Fruit fly (Drosophila melanogaster): Measurements from ENCODE around the gene CG11030.
A peak's percentile ranks its signal among the peaks of the same experiment; 100 is the strongest.

The CG11030 gene

DNA sequence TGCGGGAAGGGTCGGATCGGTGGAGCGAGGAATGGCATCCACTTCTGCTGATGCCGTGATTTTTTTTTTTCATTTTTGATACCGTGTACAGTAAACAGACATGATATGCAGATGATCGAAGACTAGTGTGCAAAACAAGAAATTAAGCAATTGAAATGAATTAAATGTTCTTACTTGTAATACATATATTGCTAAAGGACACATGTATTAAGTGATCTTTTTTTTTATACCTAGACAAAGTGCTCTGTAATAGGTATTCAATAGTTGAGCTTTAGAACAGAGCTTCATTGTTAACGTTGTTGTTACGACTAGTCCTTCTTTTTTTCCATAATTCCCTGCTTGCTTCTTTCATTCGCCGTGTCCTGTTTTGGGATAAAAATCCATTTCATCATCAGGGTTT, 27.0 kb downstream of the CG11030 start (continued):
- peak; percentile 73 for TF ChIP-seq svp (GFP tag)
- TF ChIP-seq salr (GFP tag; optimal IDR thresholded peaks at IDR 0.05), result peak in 1 of 2 experiments; percentile 7
- no peak for TF ChIP-seq CG16779 (tag; optimal IDR thresholded peaks at IDR 0.05)
- peak; percentile 40 for TF ChIP-seq acj6 (GFP tag; optimal IDR thresholded peaks at IDR 0.05)
- TF ChIP-seq Eip78C (GFP tag), result peak; percentile 91
- TF ChIP-seq Sox102F (GFP tag; optimal IDR thresholded peaks at IDR 0.05), result peak; percentile 58
- TF ChIP-seq lz (GFP tag; optimal IDR thresholded peaks at IDR 0.05), result peak; percentile 46
- TF ChIP-seq CG8119 (GFP tag; IDR thresholded peaks at IDR 0.05), result peak; percentile 40; the same call in 1 of the 3 replicates
- TF ChIP-seq ss (GFP tag; optimal IDR thresholded peaks at IDR 0.05), result peak; percentile 47 to 78
- peak; percentile 5 for TF ChIP-seq CG1621 (tag; optimal IDR thresholded peaks at IDR 0.05)
- peak; percentile 47 for TF ChIP-seq achi (GFP tag; optimal IDR thresholded peaks at IDR 0.05)
- no peak for TF ChIP-seq CG6276 (GFP tag; optimal IDR thresholded peaks at IDR 0.05)
- TF ChIP-seq vri (GFP tag; optimal IDR thresholded peaks at IDR 0.05), result peak; percentile 2
- TF ChIP-seq dsx (GFP tag; optimal IDR thresholded peaks at IDR 0.05; ENCODE audit: poor library complexity, severe bottlenecking), result peak; percentile 68
- TF ChIP-seq spab (GFP tag; optimal IDR thresholded peaks at IDR 0.05), result peak; percentile 58
- TF ChIP-seq topi (GFP tag; optimal IDR thresholded peaks at IDR 0.05), result peak; percentile 49
- peak; percentile 41 for TF ChIP-seq fd59A (GFP tag; optimal IDR thresholded peaks at IDR 0.05)
- TF ChIP-seq OdsH (GFP tag; optimal IDR thresholded peaks at IDR 0.05), result peak; percentile 60
- peak; percentile 21 for TF ChIP-seq CG9139 (GFP tag; optimal IDR thresholded peaks at IDR 0.05)
- peak; percentile 53 for TF ChIP-seq CG31627 (GFP tag; optimal IDR thresholded peaks at IDR 0.05)
- no peak for TF ChIP-seq dac (GFP tag; optimal IDR thresholded peaks at IDR 0.05)
- no peak for TF ChIP-seq Blimp-1 (GFP tag; optimal IDR thresholded peaks at IDR 0.05)
- TF ChIP-seq Lpt (GFP tag; optimal IDR thresholded peaks at IDR 0.05), result peak; percentile 3
- peak; percentile 41 for TF ChIP-seq Eip75B (GFP tag; optimal IDR thresholded peaks at IDR 0.05)
- no peak for TF ChIP-seq CG4318 (GFP tag; optimal IDR thresholded peaks at IDR 0.05)
- TF ChIP-seq Eip93F (GFP tag; optimal IDR thresholded peaks at IDR 0.05), result no peak

DNA sequence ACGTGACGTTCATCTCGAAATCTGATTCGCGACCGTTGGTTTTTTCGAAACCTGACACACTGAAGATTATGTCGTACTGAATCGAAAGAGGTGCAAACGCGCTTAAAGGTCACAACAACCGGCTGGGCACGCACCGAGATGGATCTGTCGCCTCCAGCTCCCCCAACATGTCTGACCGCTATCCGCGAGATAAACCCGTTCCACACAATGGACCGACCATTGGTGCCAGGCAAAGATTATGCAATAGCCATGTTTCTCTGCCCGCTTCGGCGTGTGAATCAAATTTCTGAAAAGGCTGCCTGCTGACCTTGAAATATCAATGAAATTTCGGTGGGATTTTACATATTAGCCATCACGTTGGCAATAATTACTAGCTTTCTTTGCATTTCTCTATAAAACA, 40.7 kb downstream of the CG11030 start:
- no peak for TF ChIP-seq CG15336 (GFP tag; IDR thresholded peaks at IDR 0.05)
- TF ChIP-seq vri (GFP tag; optimal IDR thresholded peaks at IDR 0.05), result peak; percentile 77
- TF ChIP-seq CG32006 (GFP tag; optimal IDR thresholded peaks at IDR 0.05), result no peak
- no peak for TF ChIP-seq Sox102F (GFP tag; optimal IDR thresholded peaks at IDR 0.05)
- no peak for TF ChIP-seq Hr38 (GFP tag; optimal IDR thresholded peaks at IDR 0.05)

DNA sequence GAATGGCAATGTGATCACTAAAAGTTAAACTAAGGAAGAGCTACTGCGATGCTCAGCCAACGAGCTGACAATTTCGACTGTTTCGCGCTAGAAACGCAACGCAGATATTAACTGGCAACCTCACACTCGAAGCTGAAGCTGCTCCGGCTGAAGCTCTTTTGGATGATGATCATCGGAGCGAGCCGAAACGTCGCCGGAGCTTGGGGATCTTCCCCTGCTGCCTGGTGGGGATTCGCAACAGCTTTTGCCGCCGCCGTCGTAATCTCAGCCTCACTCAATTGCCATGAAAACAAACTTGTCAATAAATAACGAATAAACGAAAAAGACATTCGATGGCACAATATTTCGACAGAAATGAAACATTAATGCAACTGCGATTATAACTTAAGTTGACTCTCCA, 41.6 kb downstream of the CG11030 start, which contains the start of gene obst-E:
Gene obst-E, minus strand, starts transcription at position 101 of the 400 bp plus-strand sequence.
- TF ChIP-seq acj6 (GFP tag; optimal IDR thresholded peaks at IDR 0.05) (no peak), OdsH (GFP tag; optimal IDR thresholded peaks at IDR 0.05) (no peak), CG6276 (GFP tag; optimal IDR thresholded peaks at IDR 0.05) (no peak), dsx (GFP tag; optimal IDR thresholded peaks at IDR 0.05; ENCODE audit: poor library complexity, severe bottlenecking) (no peak), CG8119 (GFP tag; IDR thresholded peaks at IDR 0.05) (no peak), CG8632 (GFP tag; optimal IDR thresholded peaks at IDR 0.05) (no peak)

DNA sequence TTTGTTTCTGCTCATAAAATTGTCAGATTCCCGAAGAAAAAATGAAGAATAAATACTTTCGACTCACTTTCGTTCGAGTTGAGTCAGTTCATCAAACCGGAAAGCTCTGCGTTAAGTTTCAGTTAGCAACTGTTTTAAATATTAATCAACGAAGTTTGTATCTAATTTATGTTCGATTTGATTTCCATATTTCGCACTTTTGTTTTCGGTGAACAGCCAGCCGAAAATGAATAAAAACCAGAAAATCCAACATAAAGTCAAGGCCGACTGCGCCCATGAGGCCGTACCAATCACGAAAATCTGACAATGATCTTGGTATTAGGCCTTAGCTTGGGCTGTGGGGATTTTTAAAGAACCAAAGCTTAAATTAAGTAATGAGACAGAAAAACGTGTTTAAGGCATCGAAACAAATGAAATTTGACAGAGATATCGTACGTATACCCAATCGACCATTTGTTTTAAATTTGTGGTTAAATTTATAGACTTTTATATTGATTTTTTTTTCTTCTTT, 42.1 kb downstream of the CG11030 start:
- TF ChIP-seq acj6 (GFP tag; optimal IDR thresholded peaks at IDR 0.05) (no peak), CG32006 (GFP tag; optimal IDR thresholded peaks at IDR 0.05) (no peak), pdm3 (GFP tag; optimal IDR thresholded peaks at IDR 0.05) (no peak), OdsH (GFP tag; optimal IDR thresholded peaks at IDR 0.05) (no peak), dac (GFP tag; optimal IDR thresholded peaks at IDR 0.05) (no peak), Hr38 (GFP tag; optimal IDR thresholded peaks at IDR 0.05) (no peak), CG3032 (tag; optimal IDR thresholded peaks at IDR 0.05) (no peak), CG3919 (GFP tag; optimal IDR thresholded peaks at IDR 0.05) (no peak), fd85E (GFP tag; optimal IDR thresholded peaks at IDR 0.05) (no peak), CG11902 (GFP tag; optimal IDR thresholded peaks at IDR 0.05) (no peak)

Data from whole organism, prepupa.